Worm (Caenorhabditis elegans) whole organism, L1 larva: ENCODE measurements around the gene cyp-35B2.

Source experiments
- C16A3.4 ChIP-seq: fragments of 150-350 bp; optimal IDR thresholded peaks from 2 replicates; lab custom pipeline; 2014; ENCODE audit warnings: missing biosample characterization, missing genetic modification characterization
- C34B4.2 ChIP-seq: sonication (generic microtip); optimal IDR thresholded peaks from 2 replicates; lab custom pipeline; 2017; ENCODE audit warnings: mild to moderate bottlenecking, missing genetic modification characterization, missing compliant biosample characterization
- F16B12.6 ChIP-seq: fragments of 150-350 bp; optimal IDR thresholded peaks from 2 replicates; lab custom pipeline; 2014; ENCODE audit warnings: missing biosample characterization, missing genetic modification characterization
- ceh-88 ChIP-seq: fragments of 200-800 bp; sonication (Bioruptor generic); IDR thresholded peaks from 2 replicates; pipeline ENCODE4 v1.3.6; 2022; ENCODE audit warnings: missing genetic modification characterization, missing compliant biosample characterization
- ceh-90 ChIP-seq: sonication (generic microtip); optimal IDR thresholded peaks from 2 replicates; lab custom pipeline; 2016; ENCODE audit warnings: missing genetic modification characterization, missing compliant biosample characterization
- dsc-1 ChIP-seq: sonication (generic microtip); optimal IDR thresholded peaks from 2 replicates; lab custom pipeline; 2016; ENCODE audit warnings: mild to moderate bottlenecking, missing genetic modification characterization, missing compliant biosample characterization
- efl-1 ChIP-seq, 4 experiments: fragments of 150-350 bp; optimal IDR thresholded peaks in 3 of 4; peaks in 1 of 4; 1 replicate in 1 of 4; 2 replicates in 3 of 4; lab custom pipeline; 2014; ENCODE audit warnings: missing biosample characterization in 2 of 4, missing genetic modification characterization in 2 of 4, missing genetic modification reagents in 2 of 4
- egl-27 ChIP-seq, 2 experiments: fragments of 150-350 bp in 1 of 2; sonication (generic microtip); optimal IDR thresholded peaks; 3 replicates each; lab custom pipeline; 2017 to 2018; ENCODE audit warnings: missing biosample characterization in 2 of 2, missing genetic modification characterization in 2 of 2, missing genetic modification reagents in 2 of 2
- elt-2 ChIP-seq: sonication (generic microtip); optimal IDR thresholded peaks from 2 replicates; lab custom pipeline; 2016; ENCODE audit warnings: missing genetic modification characterization, mild to moderate bottlenecking, inconsistent platforms, missing compliant biosample characterization, missing genetic modification reagents
- elt-3 ChIP-seq, 6 experiments: fragments of 150-350 bp in 1 of 6; sonication (generic microtip); optimal IDR thresholded peaks; 2 replicates each; lab custom pipeline; 2017 to 2018; ENCODE audit warnings: missing biosample characterization in 6 of 6, missing genetic modification characterization in 6 of 6, inconsistent platforms in 1 of 6
- fkh-10 ChIP-seq: sonication (generic microtip); optimal IDR thresholded peaks from 2 replicates; lab custom pipeline; 2017; ENCODE audit warnings: missing biosample characterization, missing genetic modification reagents, missing genetic modification characterization
- irx-1 ChIP-seq: sonication (generic microtip); optimal IDR thresholded peaks from 2 replicates; lab custom pipeline; 2016; ENCODE audit warnings: missing genetic modification characterization, missing compliant biosample characterization
- lin-15B ChIP-seq: fragments of 150-350 bp; sonication (generic microtip); optimal IDR thresholded peaks from 3 replicates; lab custom pipeline; 2014; ENCODE audit warnings: missing biosample characterization, missing genetic modification characterization
- lin-35 ChIP-seq, 2 experiments: fragments of 150-350 bp; optimal IDR thresholded peaks; 2 replicates each; lab custom pipeline; 2014; ENCODE audit warnings: missing biosample characterization in 2 of 2, missing genetic modification characterization in 2 of 2, missing genetic modification reagents in 2 of 2
- lin-39 ChIP-seq: fragments of 150-350 bp; optimal IDR thresholded peaks from 2 replicates; lab custom pipeline; 2014; ENCODE audit warnings: missing biosample characterization, missing genetic modification reagents, missing genetic modification characterization
- lir-3 ChIP-seq: sonication (generic microtip); optimal IDR thresholded peaks from 2 replicates; lab custom pipeline; 2016; ENCODE audit warnings: mild to moderate bottlenecking, missing genetic modification characterization, moderate library complexity, missing compliant biosample characterization; ENCODE audit not compliant: poor library complexity
- nhr-12 ChIP-seq: sonication (generic microtip); optimal IDR thresholded peaks from 2 replicates; lab custom pipeline; 2017; ENCODE audit warnings: missing biosample characterization, missing genetic modification characterization
- nhr-20 ChIP-seq: sonication (generic microtip); optimal IDR thresholded peaks from 2 replicates; lab custom pipeline; 2016; ENCODE audit warnings: mild to moderate bottlenecking, missing genetic modification characterization, missing compliant biosample characterization
- nhr-237 ChIP-seq: fragments of 150-350 bp; optimal IDR thresholded peaks from 2 replicates; lab custom pipeline; 2014; ENCODE audit warnings: missing biosample characterization, missing genetic modification characterization
- nhr-28 ChIP-seq: fragments of 150-350 bp; optimal IDR thresholded peaks from 2 replicates; lab custom pipeline; 2014; ENCODE audit warnings: missing biosample characterization, missing genetic modification characterization
- nhr-47 ChIP-seq: sonication (generic microtip); optimal IDR thresholded peaks from 2 replicates; lab custom pipeline; 2016; ENCODE audit warnings: mild to moderate bottlenecking, missing genetic modification characterization, moderate library complexity, missing compliant biosample characterization
- nhr-71 ChIP-seq: sonication (generic microtip); optimal IDR thresholded peaks from 2 replicates; lab custom pipeline; 2016; ENCODE audit warnings: mild to moderate bottlenecking, missing genetic modification characterization, moderate library complexity, missing compliant biosample characterization
- nhr-76 ChIP-seq: sonication (generic microtip); optimal IDR thresholded peaks from 2 replicates; lab custom pipeline; 2017; ENCODE audit warnings: missing biosample characterization, missing genetic modification characterization
- nhr-84 ChIP-seq: sonication (generic microtip); optimal IDR thresholded peaks from 2 replicates; lab custom pipeline; 2017; ENCODE audit warnings: missing biosample characterization, missing genetic modification characterization
- nhr-85 ChIP-seq: sonication (generic microtip); peaks from one replicate; lab custom pipeline; 2016; ENCODE audit warnings: missing genetic modification characterization, inconsistent platforms, missing compliant biosample characterization
- nhr-90 ChIP-seq: sonication (generic microtip); optimal IDR thresholded peaks from 2 replicates; lab custom pipeline; 2016; ENCODE audit warnings: mild to moderate bottlenecking, missing genetic modification characterization, missing compliant biosample characterization; ENCODE audit not compliant: poor library complexity
- pag-3 ChIP-seq: sonication (generic microtip); optimal IDR thresholded peaks from 2 replicates; lab custom pipeline; 2017; ENCODE audit warnings: missing genetic modification characterization, mild to moderate bottlenecking, missing compliant biosample characterization, antibody characterized with exemption, borderline replicate concordance; ENCODE audit not compliant: insufficient read depth
- pqm-1 ChIP-seq: sonication (generic microtip); optimal IDR thresholded peaks from 3 replicates; lab custom pipeline; 2017; ENCODE audit warnings: missing biosample characterization, missing genetic modification characterization
- skn-1 ChIP-seq: fragments of 150-350 bp; optimal IDR thresholded peaks from 2 replicates; lab custom pipeline; 2014; ENCODE audit warnings: missing biosample characterization, missing genetic modification characterization
- snpc-4 ChIP-seq: fragments of 150-350 bp; optimal IDR thresholded peaks from 2 replicates; lab custom pipeline; 2014; ENCODE audit warnings: missing biosample characterization, missing genetic modification characterization
- sox-4 ChIP-seq: sonication (generic microtip); optimal IDR thresholded peaks from 2 replicates; lab custom pipeline; 2016; ENCODE audit warnings: missing genetic modification characterization, missing compliant biosample characterization
- sup-37 ChIP-seq: fragments of 200-800 bp; sonication (Bioruptor generic); optimal IDR thresholded peaks from 2 replicates; lab custom pipeline; 2018; ENCODE audit warnings: mild to moderate bottlenecking, missing genetic modification characterization, missing compliant biosample characterization
- swsn-7 ChIP-seq: sonication (generic microtip); optimal IDR thresholded peaks from 2 replicates; lab custom pipeline; 2016; ENCODE audit warnings: missing genetic modification characterization, missing compliant biosample characterization
- tbx-2 ChIP-seq: sonication (generic microtip); optimal IDR thresholded peaks from 2 replicates; lab custom pipeline; 2016; ENCODE audit warnings: missing genetic modification characterization, missing compliant biosample characterization
- unc-130 ChIP-seq: fragments of 150-350 bp; optimal IDR thresholded peaks from 2 replicates; lab custom pipeline; 2017; ENCODE audit warnings: missing biosample characterization, missing genetic modification characterization, inconsistent platforms
- unc-30 ChIP-seq: sonication (generic microtip); optimal IDR thresholded peaks from 2 replicates; lab custom pipeline; 2017; ENCODE audit warnings: missing biosample characterization, missing genetic modification characterization
- unc-86 ChIP-seq: sonication (generic microtip); optimal IDR thresholded peaks from 2 replicates; lab custom pipeline; 2016; ENCODE audit warnings: missing genetic modification characterization, missing compliant biosample characterization
- unc-98 ChIP-seq: fragments of 200-800 bp; sonication (Bioruptor generic); IDR thresholded peaks from 2 replicates; pipeline ENCODE4 v1.3.6; 2022; ENCODE audit warnings: missing genetic modification characterization, missing compliant biosample characterization
- vab-15 ChIP-seq: sonication (generic microtip); optimal IDR thresholded peaks from 2 replicates; lab custom pipeline; 2017; ENCODE audit warnings: missing genotype, mild to moderate bottlenecking, missing genetic modification characterization, missing compliant biosample characterization
- zag-1 ChIP-seq: fragments of 150-350 bp; optimal IDR thresholded peaks from 2 replicates; lab custom pipeline; 2014; ENCODE audit warnings: missing biosample characterization, missing genetic modification characterization
- zip-4 ChIP-seq: fragments of 200-800 bp; sonication (Bioruptor generic); optimal IDR thresholded peaks from 2 replicates; lab custom pipeline; 2018; ENCODE audit warnings: mild to moderate bottlenecking, missing genetic modification characterization, moderate library complexity, missing compliant biosample characterization
- ztf-11 ChIP-seq, 2 experiments: sonication (generic microtip); optimal IDR thresholded peaks; 2 replicates each; lab custom pipeline; 2016 to 2017; ENCODE audit warnings: missing genetic modification characterization in 2 of 2, missing biosample characterization in 1 of 2, missing compliant biosample characterization in 1 of 2

The cyp-35B2 gene

ce11 chrV:3970410-3970809 is 28.4 kb downstream of the cyp-35B2 start, which contains the start of gene cyp-34A9:
Gene cyp-34A9 (minus strand): TSS chrV:3970540.
- TF ChIP-seq nhr-71 (tag; lab: Kevin White, UChicago) (peak; percentile 13), unc-130 (no peak), nhr-47 (tag; lab: Kevin White, UChicago) (no peak), elt-3 (tag; optimal IDR thresholded peaks at IDR 0.05; lab: Kevin White, UChicago) (peak in 4 of 6 experiments; percentile 3 to 65 (median 30)), vab-15 (tag; lab: Kevin White, UChicago) (no peak), nhr-85 (peak; percentile 4), unc-30 (tag; lab: Kevin White, UChicago) (no peak), lin-35 (GFP tag; optimal IDR thresholded peaks at IDR 0.05; lab: Kevin White, UChicago) (peak in 1 of 2 experiments; percentile 14), nhr-84 (tag; lab: Kevin White, UChicago) (no peak), ztf-11 (tag; optimal IDR thresholded peaks at IDR 0.05; lab: Kevin White, UChicago) (no peak), nhr-20 (tag; lab: Kevin White, UChicago) (peak; percentile 69), C16A3.4 (tag; lab: Kevin White, UChicago) (no peak), elt-2 (tag; lab: Kevin White, UChicago) (peak; percentile 66), nhr-90 (tag; lab: Kevin White, UChicago) (peak; percentile 8), irx-1 (tag; lab: Kevin White, UChicago) (no peak)

ce11 chrV:3972846-3973245 is 30.9 kb downstream of the cyp-35B2 start, which contains the start of gene cyp-34A10:
Gene cyp-34A10 (minus strand): TSS chrV:3972991.
- no peak for TF ChIP-seq pag-3 (tag; lab: Kevin White, UChicago)
- no peak for TF ChIP-seq nhr-47 (tag; lab: Kevin White, UChicago)
- no peak for TF ChIP-seq snpc-4 (tag; lab: Kevin White, UChicago)
- no peak for TF ChIP-seq lin-15B (tag; lab: Kevin White, UChicago)
- no peak for TF ChIP-seq tbx-2 (tag; lab: Kevin White, UChicago)
- TF ChIP-seq sup-37 (GFP tag; lab: Kevin White, UChicago): no peak
- no peak for TF ChIP-seq skn-1 (tag; lab: Kevin White, UChicago)
- TF ChIP-seq C34B4.2 (tag; lab: Kevin White, UChicago): no peak
- no peak for TF ChIP-seq lir-3
- no peak for TF ChIP-seq egl-27 (tag; optimal IDR thresholded peaks at IDR 0.05; lab: Kevin White, UChicago)
- no peak for TF ChIP-seq efl-1 (optimal IDR thresholded peaks at IDR 0.05; lab: Kevin White, UChicago)
- TF ChIP-seq efl-1 (GFP tag; optimal IDR thresholded peaks at IDR 0.05 in 1 of 2; lab: Kevin White, UChicago): no peak
- TF ChIP-seq F16B12.6: no peak
- no peak for TF ChIP-seq swsn-7
- TF ChIP-seq pqm-1 (tag; lab: Kevin White, UChicago): no peak

ce11 chrV:3974361-3974760 is 32.4 kb downstream of the cyp-35B2 start, which contains the start of gene str-82:
Gene str-82 (plus strand): TSS chrV:3974661.
- TF ChIP-seq nhr-85: no peak
- no peak for TF ChIP-seq nhr-76
- TF ChIP-seq unc-86 (tag; lab: Kevin White, UChicago): no peak
- TF ChIP-seq ceh-88: no peak
- TF ChIP-seq sox-4 (tag; lab: Kevin White, UChicago): no peak
- TF ChIP-seq zip-4: no peak
- no peak for TF ChIP-seq zag-1
- TF ChIP-seq nhr-237 (tag; lab: Kevin White, UChicago): no peak
- TF ChIP-seq lin-35 (GFP tag; optimal IDR thresholded peaks at IDR 0.05; lab: Kevin White, UChicago): no peak
- no peak for TF ChIP-seq nhr-12 (tag; lab: Kevin White, UChicago)
- TF ChIP-seq nhr-20 (tag; lab: Kevin White, UChicago): no peak
- TF ChIP-seq lir-3: no peak
- no peak for TF ChIP-seq dsc-1
- no peak for TF ChIP-seq lin-39 (tag; lab: Kevin White, UChicago)
- TF ChIP-seq pqm-1 (tag; lab: Kevin White, UChicago): no peak
- TF ChIP-seq nhr-28 (tag; lab: Kevin White, UChicago): no peak
- no peak for TF ChIP-seq unc-98
- TF ChIP-seq ceh-90 (tag; lab: Kevin White, UChicago): no peak
- no peak for TF ChIP-seq fkh-10 (GFP tag; lab: Kevin White, UChicago)
